Worm (Caenorhabditis elegans): ENCODE results near the gene acl-4.

DNA sequence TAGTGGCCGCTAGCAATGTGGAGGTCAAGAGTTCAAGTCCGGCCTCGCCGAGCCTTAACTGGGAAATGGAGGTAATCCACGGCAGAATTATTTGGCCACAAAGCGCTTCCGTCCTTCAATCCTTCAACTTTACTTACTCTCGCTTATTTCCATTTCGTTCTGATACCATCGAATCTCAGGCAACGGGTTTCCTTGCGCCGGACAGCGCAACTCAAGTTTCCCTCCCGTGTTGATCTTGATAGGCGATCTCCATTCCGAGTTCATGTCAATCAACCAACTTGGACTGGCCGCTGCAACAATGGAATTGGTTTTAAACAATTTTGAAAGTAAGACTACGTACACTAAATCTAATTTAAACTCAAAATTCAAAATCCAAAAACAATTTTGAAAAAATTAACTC, 29.4 kb downstream of the acl-4 start:
- TF ChIP-seq ceh-83 (GFP tag; optimal IDR thresholded peaks at IDR 0.05) = no peak
- TF ChIP-seq ces-1 (GFP tag; optimal IDR thresholded peaks at IDR 0.05) = no peak
- no peak for TF ChIP-seq snpc-4 (tag; optimal IDR thresholded peaks at IDR 0.05)
